Fruit fly (Drosophila melanogaster) whole organism, embryonic: ENCODE measurements around the gene T48.

ENCODE experiments used
- Bteb2 ChIP-seq: fragments of 200-800 bp; sonication (Bioruptor generic); optimal IDR thresholded peaks from 2 replicates; lab custom pipeline; 2016; ENCODE audit warnings: missing biosample characterization, missing genetic modification characterization
- CG10979 ChIP-seq: fragments of 200-800 bp; sonication (Bioruptor generic); optimal IDR thresholded peaks from 2 replicates; lab custom pipeline; 2018; ENCODE audit warnings: missing biosample characterization, mild to moderate bottlenecking, missing genetic modification characterization, moderate library complexity
- CG11398 ChIP-seq: fragments of 200-800 bp; sonication (Bioruptor generic); optimal IDR thresholded peaks from 2 replicates; lab custom pipeline; 2016; ENCODE audit warnings: missing biosample characterization, missing genetic modification characterization
- CG11695 ChIP-seq: fragments of 200-800 bp; sonication (Bioruptor generic); IDR thresholded peaks from 3 replicates; pipeline ENCODE4 v1.3.6; 2022; ENCODE audit warnings: missing biosample characterization, missing genetic modification characterization
- CG12155 ChIP-seq: fragments of 200-800 bp; sonication (Bioruptor generic); optimal IDR thresholded peaks from 3 replicates; lab custom pipeline; 2016; ENCODE audit warnings: missing biosample characterization, missing genetic modification characterization
- CG12236 ChIP-seq: fragments of 200-800 bp; sonication (Bioruptor generic); optimal IDR thresholded peaks from 2 replicates; lab custom pipeline; 2016; ENCODE audit warnings: missing biosample characterization, missing genetic modification characterization
- CG16863 ChIP-seq: fragments of 200-800 bp; sonication (Bioruptor generic); optimal IDR thresholded peaks from 3 replicates; lab custom pipeline; 2016; ENCODE audit warnings: missing biosample characterization, missing genetic modification characterization
- CG17385 ChIP-seq: fragments of 200-800 bp; sonication (Bioruptor generic); optimal IDR thresholded peaks from 3 replicates; lab custom pipeline; 2018; ENCODE audit warnings: missing biosample characterization, mild to moderate bottlenecking, missing genetic modification characterization
- CG2129 ChIP-seq: fragments of 200-800 bp; sonication (Bioruptor generic); IDR thresholded peaks from 2 replicates; pipeline ENCODE4 v1.3.6; 2022; ENCODE audit warnings: missing biosample characterization, missing genetic modification characterization; ENCODE audit not compliant: partially characterized antibody
- CG2202 ChIP-seq: fragments of 200-800 bp; sonication (Bioruptor generic); optimal IDR thresholded peaks from 2 replicates; lab custom pipeline; 2018; ENCODE audit warnings: missing biosample characterization, mild to moderate bottlenecking, missing genetic modification characterization
- CG32772 ChIP-seq: fragments of 200-800 bp; sonication (Bioruptor generic); IDR thresholded peaks from 2 replicates; pipeline ENCODE4 v1.3.6; 2022; ENCODE audit warnings: missing biosample characterization, missing genetic modification characterization
- CG34224 ChIP-seq: fragments of 200-800 bp; sonication (Bioruptor generic); IDR thresholded peaks from 3 replicates; pipeline ENCODE4 v1.3.6; 2022; ENCODE audit warnings: missing biosample characterization, missing genetic modification characterization; ENCODE audit not compliant: partially characterized antibody
- CG4404 ChIP-seq: fragments of 200-800 bp; sonication (Bioruptor generic); IDR thresholded peaks from 2 replicates; pipeline ENCODE4 v1.3.6; 2022; ENCODE audit warnings: missing biosample characterization, missing genetic modification characterization
- CG4854 ChIP-seq: fragments of 200-800 bp; sonication (Bioruptor generic); optimal IDR thresholded peaks from 2 replicates; lab custom pipeline; 2016; ENCODE audit warnings: missing biosample characterization, missing genetic modification characterization, inconsistent platforms
- CG5953 ChIP-seq: fragments of 200-800 bp; sonication (Bioruptor generic); IDR thresholded peaks from 2 replicates; pipeline ENCODE4 v1.3.6; 2022; ENCODE audit warnings: missing biosample characterization, missing genetic modification characterization
- CG7372 ChIP-seq: fragments of 200-800 bp; sonication (Bioruptor generic); IDR thresholded peaks from 2 replicates; pipeline ENCODE4 v1.3.6; 2022; ENCODE audit warnings: missing biosample characterization, missing genetic modification characterization
- CG7786 ChIP-seq: fragments of 200-800 bp; sonication (Bioruptor generic); optimal IDR thresholded peaks from 2 replicates; lab custom pipeline; 2016; ENCODE audit warnings: missing biosample characterization, missing genetic modification characterization
- CG8290 ChIP-seq, 3 experiments: fragments of 200-800 bp; sonication (Bioruptor generic); optimal IDR thresholded peaks; 2 replicates each; lab custom pipeline; 2016 to 2019; ENCODE audit warnings: missing biosample characterization in 3 of 3, missing genetic modification characterization in 3 of 3, mild to moderate bottlenecking in 2 of 3, moderate library complexity in 1 of 3
- CG9817 ChIP-seq: fragments of 200-800 bp; sonication (Bioruptor generic); optimal IDR thresholded peaks from 2 replicates; lab custom pipeline; 2018; ENCODE audit warnings: missing biosample characterization, mild to moderate bottlenecking, missing genetic modification characterization, moderate library complexity
- Camta ChIP-seq: fragments of 200-800 bp; sonication (Bioruptor generic); optimal IDR thresholded peaks from 2 replicates; lab custom pipeline; 2016; ENCODE audit warnings: missing biosample characterization, missing genetic modification characterization
- D19A ChIP-seq: fragments of 200-800 bp; optimal IDR thresholded peaks from 3 replicates; lab custom pipeline; 2019; ENCODE audit warnings: missing biosample characterization, mild to moderate bottlenecking, missing genetic modification characterization, moderate library complexity
- Dad ChIP-seq: fragments of 200-800 bp; sonication (Bioruptor generic); optimal IDR thresholded peaks from 3 replicates; lab custom pipeline; 2016; ENCODE audit warnings: missing biosample characterization, missing genetic modification characterization
- Dfd ChIP-seq, 2 experiments: fragments of >200 bp; optimal IDR thresholded peaks; 2 replicates each; lab custom pipeline; 2017; ENCODE audit warnings: missing biosample characterization in 2 of 2, missing genetic modification characterization in 2 of 2
- Drgx ChIP-seq: fragments of 200-800 bp; sonication (Bioruptor generic); IDR thresholded peaks from 2 replicates; pipeline ENCODE4 v1.3.6; 2022; ENCODE audit warnings: missing biosample characterization, missing genetic modification characterization
- Elba2 ChIP-seq: fragments of 200-800 bp; sonication (Bioruptor generic); optimal IDR thresholded peaks from 3 replicates; lab custom pipeline; 2016; ENCODE audit warnings: missing biosample characterization, missing genetic modification characterization
- Gug ChIP-seq: fragments of 200-800 bp; sonication (Bioruptor generic); IDR thresholded peaks from 4 replicates; pipeline ENCODE4 v1.3.6; 2022; ENCODE audit warnings: missing biosample characterization, missing genetic modification characterization
- HmgZ ChIP-seq: fragments of 200-800 bp; sonication (Bioruptor generic); optimal IDR thresholded peaks from 2 replicates; lab custom pipeline; 2018; ENCODE audit warnings: missing biosample characterization, mild to moderate bottlenecking, missing genetic modification characterization
- NfI ChIP-seq: fragments of 200-800 bp; sonication (Bioruptor generic); optimal IDR thresholded peaks from 3 replicates; lab custom pipeline; 2018; ENCODE audit warnings: missing biosample characterization, mild to moderate bottlenecking, missing genetic modification characterization, moderate library complexity
- ac ChIP-seq: fragments of 200-800 bp; sonication (Bioruptor generic); optimal IDR thresholded peaks from 3 replicates; lab custom pipeline; 2017; ENCODE audit warnings: missing biosample characterization, mild to moderate bottlenecking, missing genetic modification characterization
- ato ChIP-seq: fragments of 200-800 bp; sonication (Bioruptor generic); IDR thresholded peaks from 2 replicates; pipeline ENCODE4 v1.3.6; 2022; ENCODE audit warnings: missing biosample characterization, missing genetic modification characterization; ENCODE audit not compliant: partially characterized antibody
- bsh ChIP-seq, 2 experiments: fragments of 200-800 bp; sonication (Bioruptor generic); optimal IDR thresholded peaks; 2 replicates each; lab custom pipeline; 2017 to 2018; ENCODE audit warnings: mild to moderate bottlenecking in 2 of 2, missing biosample characterization in 2 of 2, missing genetic modification characterization in 2 of 2, moderate library complexity in 1 of 2
- cad ChIP-seq: fragments of >200 bp; optimal IDR thresholded peaks from 2 replicates; lab custom pipeline; 2017; ENCODE audit warnings: missing biosample characterization, missing genetic modification characterization
- chinmo ChIP-seq: fragments of 200-800 bp; sonication (Bioruptor generic); IDR thresholded peaks from 4 replicates; pipeline ENCODE4 v1.3.6; 2022; ENCODE audit warnings: missing biosample characterization, missing genetic modification characterization; ENCODE audit not compliant: partially characterized antibody
- ci ChIP-seq: fragments of 200-800 bp; sonication (Bioruptor generic); IDR thresholded peaks from 3 replicates; pipeline ENCODE4 v1.3.6; 2022; ENCODE audit warnings: missing biosample characterization, missing genetic modification characterization
- corto ChIP-seq: fragments of 200-800 bp; sonication (Bioruptor generic); optimal IDR thresholded peaks from 2 replicates; lab custom pipeline; 2016; ENCODE audit warnings: missing biosample characterization, mild to moderate bottlenecking, missing genetic modification characterization, moderate library complexity
- cwo ChIP-seq: fragments of 200-800 bp; sonication (Bioruptor generic); optimal IDR thresholded peaks from 3 replicates; lab custom pipeline; 2017; ENCODE audit warnings: missing biosample characterization, missing genetic modification characterization, mild to moderate bottlenecking, moderate library complexity, missing genetic modification reagents
- emc ChIP-seq: fragments of 200-800 bp; sonication (Bioruptor generic); optimal IDR thresholded peaks from 2 replicates; lab custom pipeline; 2016; ENCODE audit warnings: missing biosample characterization, missing genetic modification characterization
- exex ChIP-seq: fragments of 200-800 bp; sonication (Bioruptor generic); optimal IDR thresholded peaks from 4 replicates; lab custom pipeline; 2018; ENCODE audit warnings: missing biosample characterization, mild to moderate bottlenecking, missing genetic modification characterization, moderate library complexity
- fd64A ChIP-seq: fragments of 200-800 bp; sonication (Bioruptor generic); optimal IDR thresholded peaks from 3 replicates; lab custom pipeline; 2018; ENCODE audit warnings: missing biosample characterization, mild to moderate bottlenecking, missing genetic modification characterization
- gcm ChIP-seq: fragments of 200-800 bp; sonication (Bioruptor generic); optimal IDR thresholded peaks from 2 replicates; lab custom pipeline; 2019; ENCODE audit warnings: missing biosample characterization, mild to moderate bottlenecking, missing genetic modification characterization, moderate library complexity
- gt ChIP-seq: fragments of 200-800 bp; sonication (Bioruptor generic); IDR thresholded peaks from 2 replicates; pipeline ENCODE4 v1.3.6; 2022; ENCODE audit warnings: missing biosample characterization, missing genetic modification characterization
- lilli ChIP-seq: fragments of 200-800 bp; sonication (Bioruptor generic); optimal IDR thresholded peaks from 3 replicates; lab custom pipeline; 2016; ENCODE audit warnings: missing biosample characterization, missing genetic modification characterization
- mld ChIP-seq: fragments of 200-800 bp; sonication (Bioruptor generic); IDR thresholded peaks from 3 replicates; pipeline ENCODE4 v1.3.6; 2022; ENCODE audit warnings: missing biosample characterization, missing genetic modification characterization; ENCODE audit not compliant: partially characterized antibody
- otp ChIP-seq: fragments of 200-800 bp; sonication (Bioruptor generic); IDR thresholded peaks from 3 replicates; pipeline ENCODE4, ENCODE4 v1.3.6; 2022; ENCODE audit warnings: missing biosample characterization, missing genetic modification characterization
- pan ChIP-seq, 4 experiments: fragments of >200 bp in 3 of 4; fragments of 200-800 bp in 1 of 4; sonication (Bioruptor generic) in 1 of 4; optimal IDR thresholded peaks in 3 of 4; IDR thresholded peaks in 1 of 4; 2 replicates each; pipeline versions ENCODE4 v1.3.6 to Lab custom; 2017 to 2022; ENCODE audit warnings: missing biosample characterization in 2 of 4, missing genetic modification characterization in 2 of 4, mixed read lengths in 1 of 4
- pho ChIP-seq: fragments of 200-800 bp; sonication (Bioruptor generic); optimal IDR thresholded peaks from 2 replicates; lab custom pipeline; 2016; ENCODE audit warnings: missing biosample characterization, missing genetic modification characterization
- pita ChIP-seq: fragments of 200-800 bp; sonication (Bioruptor generic); optimal IDR thresholded peaks from 2 replicates; lab custom pipeline; 2017; ENCODE audit warnings: missing biosample characterization, mild to moderate bottlenecking, missing genetic modification characterization
- sens ChIP-seq: fragments of 200-800 bp; sonication (Bioruptor generic); peaks from one replicate; lab custom pipeline; 2016; ENCODE audit warnings: missing biosample characterization, missing genetic modification characterization
- stc ChIP-seq: fragments of 200-800 bp; sonication (Bioruptor generic); IDR thresholded peaks from 2 replicates; pipeline ENCODE4 v1.3.6; 2022; ENCODE audit warnings: missing biosample characterization, missing genetic modification characterization
- tin ChIP-seq: fragments of 200-800 bp; sonication (Bioruptor generic); optimal IDR thresholded peaks from 3 replicates; lab custom pipeline; 2016; ENCODE audit warnings: missing biosample characterization, missing genetic modification characterization
- toy ChIP-seq: fragments of 200-800 bp; sonication (Bioruptor generic); IDR thresholded peaks from 2 replicates; pipeline ENCODE4 v1.3.6; 2022; ENCODE audit warnings: missing biosample characterization, missing genetic modification characterization

T48 gene

DNA sequence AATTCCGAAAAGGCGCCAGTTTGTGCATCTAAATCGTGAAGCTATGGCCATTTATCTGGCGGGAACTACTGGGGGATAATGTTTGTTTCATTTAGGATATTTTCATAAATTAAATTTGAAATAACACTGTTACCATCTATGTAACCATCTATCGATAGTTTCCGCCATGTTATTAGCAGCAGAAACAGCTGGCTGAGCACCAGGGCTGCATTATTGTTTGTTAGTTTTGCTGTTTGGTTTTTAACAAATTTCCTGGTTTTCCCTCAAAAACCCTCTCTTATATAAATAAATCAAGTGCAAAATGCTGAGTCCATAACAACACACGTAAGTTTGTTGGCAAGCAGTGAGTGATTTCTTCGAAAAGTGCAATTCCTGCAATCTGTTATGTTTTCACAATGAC is 5.1 kb upstream of the T48 start, which contains the start of gene CG5500 (continued):
- TF ChIP-seq NfI (no peak), CG17385 (GFP tag; lab: Kevin White, UChicago) (no peak), HmgZ (tag; lab: Kevin White, UChicago) (no peak), CG16863 (GFP tag; lab: Kevin White, UChicago) (no peak), CG10979 (tag; lab: Kevin White, UChicago) (no peak), tin (GFP tag; lab: Kevin White, UChicago) (no peak), CG2129 (GFP tag; lab: Robert Waterston, UW) (no peak), CG11398 (GFP tag; lab: Kevin White, UChicago) (no peak), toy (GFP tag; lab: Robert Waterston, UW) (no peak), CG7786 (GFP tag; lab: Kevin White, UChicago) (no peak), CG11695 (GFP tag; lab: Robert Waterston, UW) (no peak), Dfd (GFP tag; optimal IDR thresholded peaks at IDR 0.05; lab: Kevin White, UChicago) (no peak), Elba2 (GFP tag; lab: Kevin White, UChicago) (no peak), CG12155 (GFP tag; lab: Kevin White, UChicago) (no peak), ac (GFP tag; lab: Kevin White, UChicago) (peak; percentile 2), cad (GFP tag; lab: Kevin White, UChicago) (no peak), Gug (GFP tag; lab: Robert Waterston, UW) (no peak), mld (GFP tag; lab: Robert Waterston, UW) (no peak), exex (tag; lab: Kevin White, UChicago) (peak; percentile 22), CG5953 (no peak), CG8290 (GFP tag; optimal IDR thresholded peaks at IDR 0.05; lab: Kevin White, UChicago) (peak; percentile 8), CG8290 (tag; optimal IDR thresholded peaks at IDR 0.05; lab: Kevin White, UChicago) (peak in 1 of 2 experiments; percentile 32), stc (GFP tag; lab: Robert Waterston, UW) (no peak), CG34224 (GFP tag; lab: Robert Waterston, UW) (peak; percentile 26; the same call in 2 of the 3 replicates), CG12236 (no peak), CG2202 (tag; lab: Kevin White, UChicago) (no peak), pita (GFP tag; lab: Kevin White, UChicago) (no peak), emc (GFP tag; lab: Kevin White, UChicago) (no peak), gt (GFP tag; lab: Robert Waterston, UW) (no peak), Drgx (GFP tag; lab: Robert Waterston, UW) (no peak), pan (optimal IDR thresholded peaks at IDR 0.05; lab: Kevin White, UChicago) (no peak), pan (GFP tag; optimal IDR thresholded peaks at IDR 0.05 in 1 of 2, IDR thresholded peaks at IDR 0.05 in 1 of 2) (no peak), chinmo (GFP tag; lab: Robert Waterston, UW) (no peak), cwo (GFP tag; lab: Kevin White, UChicago) (no peak), bsh (GFP tag; optimal IDR thresholded peaks at IDR 0.05; lab: Kevin White, UChicago) (no peak), CG7372 (no peak), Camta (no peak), ato (no peak), CG9817 (no peak), CG32772 (GFP tag; lab: Robert Waterston, UW) (no peak), sens (GFP tag; lab: Kevin White, UChicago) (peak; percentile 19), lilli (GFP tag; lab: Kevin White, UChicago) (no peak), gcm (GFP tag; lab: Kevin White, UChicago) (no peak), D19A (tag; lab: Kevin White, UChicago) (no peak), CG4404 (GFP tag; lab: Robert Waterston, UW) (no peak), CG4854 (GFP tag; lab: Kevin White, UChicago) (no peak), Dad (GFP tag; lab: Kevin White, UChicago) (no peak), Bteb2 (GFP tag; lab: Kevin White, UChicago) (no peak), otp (GFP tag; lab: Robert Waterston, UW) (no peak), pho (no peak), corto (GFP tag; lab: Kevin White, UChicago) (no peak), ci (GFP tag; lab: Robert Waterston, UW) (no peak), fd64A (GFP tag; lab: Kevin White, UChicago) (no peak)
